Fruit fly (Drosophila melanogaster) S2 (cell line): ENCODE measurements around the gene CG11398.

Experiments
- CG8478 ChIP-seq: fragments of >200 bp; optimal IDR thresholded peaks from 2 replicates; lab custom pipeline; 2018
- CTCF ChIP-seq, 2 experiments: fragments of >200 bp; optimal IDR thresholded peaks; 2 replicates each; lab custom pipeline; 2018

The CG11398 gene

DNA sequence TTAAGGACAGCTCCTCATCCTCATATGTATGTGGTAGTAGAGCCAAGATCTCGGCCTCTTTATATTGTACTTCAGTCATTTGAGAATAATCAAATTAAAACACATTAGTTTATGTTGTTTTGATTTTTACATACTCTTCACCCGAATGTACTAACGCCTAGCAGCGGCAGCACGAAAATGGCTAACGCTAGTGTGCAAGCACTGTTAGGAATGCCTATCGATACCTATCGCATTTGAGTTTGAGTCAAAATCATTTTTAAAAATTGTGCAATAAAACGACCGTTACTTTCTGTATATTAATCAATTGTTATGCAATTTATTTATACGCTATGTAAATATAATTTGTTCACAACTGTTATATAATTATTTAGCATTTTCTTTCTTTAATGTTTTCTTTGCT lies at the start of gene CG11398:
Gene CG11398 (minus strand): TSS at position 157 of the 400 bp plus-strand sequence.
- TF ChIP-seq CTCF (optimal IDR thresholded peaks at IDR 0.05; lab: Kevin White, UChicago) (peak; percentile 28 to 32), CG8478 (lab: Kevin White, UChicago) (no peak)

DNA sequence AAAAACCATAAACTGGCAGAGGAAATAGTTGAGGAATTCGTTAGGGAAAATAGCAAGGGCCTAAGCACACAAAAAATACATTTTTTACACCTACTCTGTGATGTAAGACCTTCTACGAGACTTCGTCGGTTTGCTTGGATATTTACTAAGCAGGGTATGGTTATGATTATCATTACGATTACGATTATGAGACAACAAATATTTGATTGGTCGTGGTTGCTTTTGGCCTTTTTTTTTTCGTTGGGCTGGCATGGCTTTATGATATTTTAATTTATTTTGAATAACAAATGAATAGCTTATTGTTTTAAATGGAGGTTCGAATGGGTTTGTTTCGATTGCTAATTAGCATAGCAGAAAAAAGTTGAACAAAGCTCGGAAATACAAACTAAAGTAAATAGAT lies 49.6 kb upstream of the CG11398 start:
- TF ChIP-seq CG8478 (lab: Kevin White, UChicago) (no peak), CTCF (optimal IDR thresholded peaks at IDR 0.05; lab: Kevin White, UChicago) (no peak)

DNA sequence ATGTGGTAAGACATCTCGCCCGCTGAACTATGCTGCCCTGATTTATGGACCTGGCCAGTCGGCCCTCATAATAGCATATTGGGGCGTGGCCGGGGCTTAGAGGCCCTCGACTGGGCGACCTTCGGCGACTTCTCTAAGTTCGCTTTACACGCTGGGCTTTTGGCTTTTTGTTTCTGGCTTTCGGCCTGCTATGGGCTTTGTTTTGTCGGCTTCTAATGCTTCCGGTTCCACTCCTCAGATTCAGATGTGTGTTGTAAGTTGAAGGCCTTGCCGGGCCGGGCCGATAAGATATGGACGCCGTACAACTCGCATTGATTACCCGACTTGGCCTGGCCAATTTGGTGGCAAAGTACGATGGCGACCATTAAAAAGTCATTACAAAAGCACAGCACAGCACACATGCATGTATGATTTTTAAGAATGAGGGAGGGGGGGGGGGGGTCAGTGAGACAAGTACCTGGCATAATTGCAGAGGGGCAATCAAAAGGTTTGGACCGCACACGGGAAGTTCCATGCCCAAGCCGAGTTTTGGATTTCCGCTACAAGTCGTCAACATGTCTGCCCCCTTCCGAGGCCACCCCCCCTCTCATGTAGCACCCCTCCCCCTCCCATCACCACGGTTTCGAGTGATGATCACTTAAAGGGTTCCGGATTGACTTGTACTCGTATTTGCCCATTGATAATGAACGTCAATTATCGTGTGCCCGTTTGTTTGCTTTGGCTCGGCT lies 47.7 kb upstream of the CG11398 start:
- TF ChIP-seq CG8478 (lab: Kevin White, UChicago) (no peak), CTCF (optimal IDR thresholded peaks at IDR 0.05; lab: Kevin White, UChicago) (no peak)

DNA sequence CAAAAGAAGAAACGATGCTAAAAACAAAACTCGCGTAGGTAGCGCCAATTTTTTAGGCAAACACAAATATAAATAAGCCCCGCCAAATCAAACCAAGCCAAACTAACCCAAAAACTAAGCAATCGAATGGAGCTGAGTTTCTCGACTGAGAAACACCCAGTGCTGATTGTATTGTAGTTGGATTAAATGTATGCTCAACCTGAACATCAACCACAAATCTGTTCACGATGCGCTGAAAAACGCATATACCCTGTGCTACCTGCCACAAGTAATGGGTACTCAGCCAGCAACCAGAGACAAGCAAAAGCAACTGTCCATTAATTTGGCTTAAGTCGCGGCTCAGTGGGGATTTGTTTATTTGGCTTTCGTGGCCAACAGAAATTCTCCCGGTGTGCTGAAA lies 45.4 kb upstream of the CG11398 start:
- no peak for TF ChIP-seq CTCF (optimal IDR thresholded peaks at IDR 0.05; lab: Kevin White, UChicago)
- TF ChIP-seq CG8478 (lab: Kevin White, UChicago): no peak

DNA sequence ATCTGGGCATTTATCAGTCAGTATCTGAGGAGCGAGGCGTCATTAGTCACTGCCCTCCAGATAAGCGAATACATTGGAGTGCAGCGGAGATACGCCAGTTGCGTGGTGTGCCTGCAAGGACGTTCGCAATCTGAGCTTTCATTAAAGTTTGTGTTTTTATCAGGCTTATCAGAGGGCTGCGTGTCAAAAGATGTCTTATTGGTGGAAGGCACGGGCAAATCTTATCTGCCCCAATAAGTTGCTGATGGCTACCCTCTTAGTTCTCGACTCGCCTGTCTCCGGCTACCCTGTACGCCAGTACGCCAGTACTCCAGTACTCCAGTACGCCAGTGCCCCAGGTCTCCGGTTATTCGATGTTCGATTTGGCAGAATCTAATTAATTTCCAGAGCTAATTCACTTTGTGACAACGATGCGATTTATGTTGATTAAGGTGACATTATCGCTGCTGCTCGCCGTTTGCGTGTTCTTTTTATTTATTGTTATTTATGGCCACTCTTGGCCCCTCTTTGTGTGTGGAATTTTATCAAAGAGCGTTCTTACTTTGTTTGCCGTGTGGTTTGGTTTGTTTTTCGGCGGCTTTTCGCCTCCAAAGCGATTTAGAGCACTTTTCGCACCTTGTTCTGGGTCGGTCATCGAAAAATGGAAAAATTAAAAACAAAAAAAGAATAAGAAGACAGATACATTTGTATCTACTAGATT lies 41.9 kb upstream of the CG11398 start:
- TF ChIP-seq CG8478 (lab: Kevin White, UChicago) (no peak), CTCF (optimal IDR thresholded peaks at IDR 0.05; lab: Kevin White, UChicago) (no peak)

DNA sequence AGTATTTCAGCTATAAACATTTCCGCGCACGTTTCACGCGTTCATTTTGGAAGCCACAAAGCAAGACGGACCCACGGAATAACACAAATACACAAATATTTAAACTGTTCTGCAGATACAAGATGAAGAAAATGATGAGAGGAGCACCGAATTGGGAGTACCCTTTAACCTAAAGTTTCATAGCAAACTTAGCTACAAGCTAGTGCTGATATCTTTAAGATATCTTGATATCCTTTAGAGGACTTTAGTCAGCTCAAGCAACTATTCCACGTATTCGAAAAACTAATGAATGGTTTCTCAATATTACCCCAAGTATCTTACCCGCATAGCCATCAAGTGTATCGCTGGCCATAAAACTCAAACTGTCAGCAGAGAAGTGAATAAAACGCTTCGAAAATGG lies 41.2 kb upstream of the CG11398 start:
- TF ChIP-seq CTCF (optimal IDR thresholded peaks at IDR 0.05; lab: Kevin White, UChicago): no peak
- TF ChIP-seq CG8478 (lab: Kevin White, UChicago): no peak

DNA sequence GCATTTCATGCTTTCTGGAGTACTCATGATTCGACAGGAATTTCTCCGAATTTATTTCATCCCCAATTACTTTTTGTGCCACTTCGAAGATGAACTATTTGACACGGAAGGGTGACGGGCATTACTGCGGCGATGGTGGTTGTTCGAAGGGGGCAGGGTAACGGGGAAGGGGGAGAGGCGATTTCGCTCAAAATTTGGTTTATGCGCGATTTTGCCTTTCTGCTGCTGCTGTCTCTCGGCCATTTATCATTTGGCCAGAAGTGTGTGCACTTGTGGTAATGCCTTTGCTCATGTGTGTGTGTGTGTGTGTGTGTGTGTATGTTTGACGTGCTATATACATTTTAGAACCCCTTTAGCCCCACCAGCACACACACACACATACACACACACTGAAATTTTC lies 38.0 kb upstream of the CG11398 start:
- TF ChIP-seq CTCF (optimal IDR thresholded peaks at IDR 0.05; lab: Kevin White, UChicago) (no peak), CG8478 (lab: Kevin White, UChicago) (no peak)

DNA sequence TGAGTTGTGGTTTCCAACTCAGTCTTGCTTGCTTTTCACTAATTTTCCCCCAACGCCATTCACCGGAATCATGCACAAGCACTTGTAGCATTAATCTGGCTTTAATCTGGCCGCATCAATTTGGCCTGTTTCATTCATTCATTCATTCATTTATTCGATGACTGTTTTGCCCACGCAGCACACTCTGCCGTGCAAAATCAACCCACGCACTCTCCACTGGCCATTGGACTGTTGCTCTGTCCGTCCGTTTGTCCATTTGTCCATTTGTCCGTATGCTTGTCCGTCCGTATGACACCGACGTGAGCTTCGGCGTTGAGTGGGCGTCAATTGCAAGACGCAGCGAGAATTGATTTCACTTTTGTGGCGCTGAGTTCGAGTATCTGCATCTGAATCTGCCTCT lies 35.1 kb upstream of the CG11398 start:
- no peak for TF ChIP-seq CTCF (optimal IDR thresholded peaks at IDR 0.05; lab: Kevin White, UChicago)
- TF ChIP-seq CG8478 (lab: Kevin White, UChicago): no peak

DNA sequence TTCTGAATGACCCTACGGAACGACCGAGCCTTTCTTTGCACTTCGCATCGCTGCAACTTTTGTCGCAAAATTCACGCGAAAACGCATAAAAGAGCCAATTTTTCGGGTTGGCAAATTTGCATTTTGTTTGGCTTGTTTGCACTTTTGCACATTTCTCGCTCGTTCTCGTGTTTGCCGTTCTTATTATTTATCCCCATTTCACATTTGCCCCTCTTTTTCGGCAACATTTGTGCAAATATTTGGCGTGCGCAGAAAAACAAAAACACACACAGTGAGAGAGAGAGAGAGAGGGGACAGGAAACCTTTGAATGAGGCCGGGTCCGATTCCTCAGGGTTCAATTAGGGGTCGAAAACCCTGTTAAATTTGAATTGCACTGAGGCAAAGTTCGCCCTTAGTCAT lies 34.7 kb upstream of the CG11398 start:
- TF ChIP-seq CG8478 (lab: Kevin White, UChicago) (no peak), CTCF (optimal IDR thresholded peaks at IDR 0.05; lab: Kevin White, UChicago) (no peak)

DNA sequence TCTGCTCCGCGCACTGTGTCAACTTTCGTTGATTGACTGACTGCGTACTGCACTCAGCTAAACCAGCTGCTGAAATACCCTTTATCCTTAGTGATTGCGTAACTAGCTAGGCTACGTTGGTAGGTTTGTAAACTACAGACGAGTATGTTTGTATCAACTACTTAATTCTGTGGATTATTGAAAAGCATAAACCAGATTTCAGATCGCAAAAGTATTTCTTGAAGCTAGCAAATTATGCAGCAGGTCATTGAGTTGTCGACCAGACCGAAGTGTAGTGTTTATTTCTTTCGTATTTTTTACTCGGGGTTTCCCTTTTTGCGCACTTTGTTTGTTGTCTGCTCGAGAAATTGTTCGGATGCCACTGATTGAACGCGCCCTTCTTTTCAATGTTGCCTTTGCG lies 33.8 kb upstream of the CG11398 start:
- no peak for TF ChIP-seq CG8478 (lab: Kevin White, UChicago)
- TF ChIP-seq CTCF (optimal IDR thresholded peaks at IDR 0.05; lab: Kevin White, UChicago): no peak

DNA sequence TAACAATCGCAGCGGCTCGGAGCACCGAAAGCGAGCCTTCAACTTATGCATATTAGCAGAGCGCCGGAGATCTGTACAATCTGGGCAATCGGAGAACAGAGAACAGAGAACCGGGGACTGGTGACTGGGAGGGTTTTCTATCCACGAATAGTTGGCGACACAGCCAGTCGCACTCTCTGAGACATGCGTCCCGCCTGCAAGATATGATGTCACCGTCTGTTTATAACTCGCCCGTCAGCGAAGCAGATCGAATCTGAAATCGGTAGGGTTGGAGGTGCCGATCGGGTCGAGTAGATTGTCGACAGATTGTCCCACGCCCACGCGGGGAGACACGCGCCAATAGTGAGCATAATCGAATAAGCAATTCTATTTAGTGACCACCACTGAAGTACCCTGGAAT lies 27.1 kb upstream of the CG11398 start:
- TF ChIP-seq CTCF (optimal IDR thresholded peaks at IDR 0.05; lab: Kevin White, UChicago): no peak
- TF ChIP-seq CG8478 (lab: Kevin White, UChicago): no peak

DNA sequence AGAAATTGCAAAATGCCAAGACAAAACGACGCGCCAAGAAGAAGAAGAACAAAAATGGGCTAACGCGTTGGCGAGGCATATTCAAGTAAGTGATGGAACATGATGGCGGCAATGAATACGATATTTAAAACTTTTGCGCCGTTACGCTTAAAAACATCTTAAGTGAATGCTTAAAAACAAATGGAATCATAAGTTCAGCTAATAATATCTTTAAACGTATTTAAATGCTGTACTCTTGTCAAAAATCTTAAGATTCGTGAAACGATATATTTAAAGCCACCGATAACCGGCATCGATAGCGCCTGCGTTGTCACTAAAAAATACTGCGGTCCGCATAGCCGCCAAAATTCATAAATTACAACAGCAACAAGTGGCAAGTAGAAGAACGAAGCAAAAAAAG lies 24.9 kb upstream of the CG11398 start, which contains the start of gene CG11403:
Gene CG11403 (minus strand): TSS at position 53 of the 400 bp plus-strand sequence.
- TF ChIP-seq CG8478 (lab: Kevin White, UChicago) (no peak), CTCF (optimal IDR thresholded peaks at IDR 0.05; lab: Kevin White, UChicago) (no peak)

DNA sequence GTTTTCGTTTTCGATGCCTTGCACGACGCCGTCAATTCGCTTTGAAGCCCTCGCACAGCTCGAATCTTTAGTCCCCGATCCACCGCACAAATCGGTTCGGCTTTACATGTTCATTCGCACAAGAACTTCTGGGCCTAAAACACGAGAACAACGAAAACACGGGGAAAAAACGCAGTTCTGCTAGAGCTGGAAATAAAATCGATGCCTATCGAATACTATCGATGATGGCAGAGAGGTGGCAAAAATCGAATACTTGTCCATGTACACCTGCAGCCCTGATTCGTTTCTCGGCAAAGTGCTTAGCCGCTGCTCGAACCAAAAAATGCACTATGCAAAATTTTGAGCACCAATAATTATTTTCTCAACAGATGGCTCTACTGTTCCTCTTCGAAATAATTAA lies 21.5 kb upstream of the CG11398 start, which contains the start of gene CG3638:
Gene CG3638 (minus strand): TSS at position 210 of the 400 bp plus-strand sequence.
- TF ChIP-seq CTCF (optimal IDR thresholded peaks at IDR 0.05; lab: Kevin White, UChicago) (peak; percentile 93 to 96), CG8478 (lab: Kevin White, UChicago) (no peak)

DNA sequence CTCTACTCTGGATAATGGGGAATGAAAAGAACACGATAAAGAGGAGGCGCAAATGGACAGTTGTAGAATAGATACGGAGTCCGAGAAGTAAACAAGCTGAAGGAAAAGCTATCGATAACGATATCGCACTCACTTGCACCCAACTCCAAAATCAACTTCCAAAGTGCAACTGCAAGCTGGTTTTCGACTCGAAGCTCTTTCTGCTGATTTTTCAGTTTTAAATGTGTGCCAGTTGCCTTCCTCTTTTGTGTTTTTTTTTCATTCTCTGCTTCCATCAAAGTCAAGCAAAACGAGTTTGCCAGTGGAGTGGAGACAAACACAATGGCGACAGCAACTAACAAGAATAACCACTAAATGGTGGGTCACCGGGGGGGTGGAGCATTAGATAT lies 20.7 kb upstream of the CG11398 start:
- TF ChIP-seq CG8478 (lab: Kevin White, UChicago) (no peak), CTCF (optimal IDR thresholded peaks at IDR 0.05; lab: Kevin White, UChicago) (no peak)

DNA sequence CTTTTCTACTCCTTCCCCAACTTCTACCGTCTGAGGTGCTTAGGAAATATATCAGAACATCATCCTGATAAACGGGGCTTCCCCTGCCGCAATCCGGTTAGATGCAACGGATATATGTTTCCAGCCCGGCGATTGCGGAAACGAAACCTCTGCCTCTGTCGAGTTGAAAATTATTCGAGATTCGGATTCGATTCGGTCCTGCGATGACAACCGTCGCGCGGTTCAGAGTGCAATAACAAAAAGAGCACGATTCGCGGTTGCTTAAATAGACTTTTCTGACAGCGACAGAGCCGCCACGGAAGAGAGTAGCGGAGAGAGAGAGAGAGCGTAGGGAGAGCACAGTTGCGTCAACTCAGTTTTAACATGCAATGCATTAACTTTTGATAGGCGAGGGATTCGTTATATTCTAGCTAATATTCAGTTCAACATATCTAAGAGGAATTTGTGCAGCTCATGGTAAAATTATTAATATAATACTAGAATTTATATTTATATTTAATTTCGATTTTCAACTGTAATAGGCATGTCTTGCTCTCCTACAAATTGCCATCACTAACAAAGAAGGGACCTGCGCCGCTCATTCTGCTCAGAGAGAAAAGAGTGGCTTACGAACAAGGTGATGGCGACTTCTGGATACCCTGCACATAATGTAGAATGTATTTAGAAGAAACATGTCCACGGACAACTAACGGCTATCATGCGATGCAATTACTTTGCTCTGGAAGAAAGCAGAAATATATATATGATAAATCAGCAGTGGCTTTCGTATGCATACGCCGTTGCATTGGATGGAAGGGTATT lies 20.1 kb upstream of the CG11398 start:
- TF ChIP-seq CTCF (optimal IDR thresholded peaks at IDR 0.05; lab: Kevin White, UChicago): no peak
- no peak for TF ChIP-seq CG8478 (lab: Kevin White, UChicago)
